Worm (Caenorhabditis elegans) whole organism, L4 larva: ENCODE measurements around the gene skr-16.
A peak's percentile ranks its signal among the peaks of the same experiment; 100 is the strongest.

Source experiments
- F10B5.3 ChIP-seq: sonication (generic microtip); optimal IDR thresholded peaks from 2 replicates; lab custom pipeline; 2016; ENCODE audit warnings: mild to moderate bottlenecking, missing genetic modification characterization, missing compliant biosample characterization
- F49E8.2 ChIP-seq: sonication (generic microtip); optimal IDR thresholded peaks from 2 replicates; lab custom pipeline; 2016; ENCODE audit warnings: missing compliant biosample characterization, mild to moderate bottlenecking, missing genetic modification characterization, borderline replicate concordance
- R02D3.7 ChIP-seq: fragments of 150-350 bp; sonication (generic microtip); optimal IDR thresholded peaks from 3 replicates; lab custom pipeline; 2014; ENCODE audit warnings: missing biosample characterization, missing genetic modification characterization
- T20F7.1 ChIP-seq: fragments of 200-800 bp; sonication (Bioruptor generic); optimal IDR thresholded peaks from 2 replicates; lab custom pipeline; 2018; ENCODE audit warnings: mild to moderate bottlenecking, missing genetic modification characterization, missing compliant biosample characterization
- Y105C5A.15 ChIP-seq: fragments of 200-800 bp; sonication (Bioruptor generic); IDR thresholded peaks from 2 replicates; pipeline ENCODE4 v1.3.6; 2022; ENCODE audit warnings: missing genetic modification characterization, missing compliant biosample characterization
- ZK546.5 ChIP-seq, 2 experiments: sonication (generic microtip); optimal IDR thresholded peaks; 2 replicates each; lab custom pipeline; 2017; ENCODE audit warnings: missing biosample characterization in 2 of 2, missing genetic modification characterization in 2 of 2
- ama-1 ChIP-seq: fragments of 150-350 bp; optimal IDR thresholded peaks from 2 replicates; lab custom pipeline; 2014; ENCODE audit warnings: inconsistent platforms, mixed read lengths
- arid-1 ChIP-seq: fragments of 200-800 bp; sonication (Bioruptor generic); conservative IDR thresholded peaks from 2 replicates; pipeline ENCODE4 v1.3.6; 2022; ENCODE audit warnings: missing genetic modification reagents, missing genetic modification characterization, missing compliant biosample characterization
- ceh-44 ChIP-seq: fragments of 200-800 bp; sonication (Bioruptor generic); IDR thresholded peaks from 2 replicates; pipeline ENCODE4 v1.3.6; 2022; ENCODE audit warnings: missing genetic modification reagents, missing genetic modification characterization, missing compliant biosample characterization
- ceh-82 ChIP-seq: sonication (generic microtip); optimal IDR thresholded peaks from 2 replicates; lab custom pipeline; 2017; ENCODE audit warnings: missing biosample characterization, missing genetic modification characterization
- cey-2 ChIP-seq: sonication (generic microtip); optimal IDR thresholded peaks from 3 replicates; lab custom pipeline; 2017; ENCODE audit warnings: missing genetic modification characterization, mild to moderate bottlenecking, missing compliant biosample characterization, antibody characterized with exemption, borderline replicate concordance; ENCODE audit not compliant: insufficient read depth
- daf-12 ChIP-seq: fragments of 150-350 bp; optimal IDR thresholded peaks from 2 replicates; lab custom pipeline; 2014; ENCODE audit warnings: missing biosample characterization, missing genetic modification reagents, missing genetic modification characterization
- daf-16 ChIP-seq, 3 experiments: sonication (generic microtip); optimal IDR thresholded peaks; 2 replicates each; lab custom pipeline; 2016 to 2017; ENCODE audit warnings: missing genetic modification characterization in 3 of 3, missing genetic modification reagents in 3 of 3, mild to moderate bottlenecking in 2 of 3, missing compliant biosample characterization in 2 of 3, missing biosample characterization in 1 of 3, moderate library complexity in 1 of 3
- daf-8 ChIP-seq: fragments of 200-800 bp; sonication (Bioruptor generic); IDR thresholded peaks from 2 replicates; pipeline ENCODE4 v1.3.6; 2022; ENCODE audit warnings: missing genetic modification characterization, missing compliant biosample characterization
- dmd-6 ChIP-seq: fragments of 200-800 bp; sonication (Bioruptor generic); IDR thresholded peaks from 2 replicates; pipeline ENCODE4 v1.3.6; 2022; ENCODE audit warnings: missing genetic modification reagents, missing genetic modification characterization, missing compliant biosample characterization
- dmd-8 ChIP-seq: fragments of 200-800 bp; sonication (Bioruptor generic); IDR thresholded peaks from 2 replicates; pipeline ENCODE4 v1.3.6; 2022; ENCODE audit warnings: missing genetic modification characterization, missing compliant biosample characterization
- dve-1 ChIP-seq: sonication (generic microtip); optimal IDR thresholded peaks from 2 replicates; lab custom pipeline; 2017; ENCODE audit warnings: antibody characterized with exemption, mild to moderate bottlenecking, missing genetic modification characterization, missing compliant biosample characterization; ENCODE audit not compliant: insufficient read depth
- egl-27 ChIP-seq: sonication (generic microtip); optimal IDR thresholded peaks from 3 replicates; lab custom pipeline; 2017; ENCODE audit warnings: missing biosample characterization, missing genetic modification reagents, missing genetic modification characterization
- egl-43 ChIP-seq: fragments of 200-800 bp; sonication (Bioruptor generic); IDR thresholded peaks from 2 replicates; pipeline ENCODE4 v1.3.6; 2022; ENCODE audit warnings: missing genetic modification reagents, missing genetic modification characterization, missing compliant biosample characterization
- fos-1 ChIP-seq: fragments of 150-350 bp; optimal IDR thresholded peaks from 2 replicates; lab custom pipeline; 2014; ENCODE audit warnings: missing biosample characterization, missing genetic modification characterization
- hif-1 ChIP-seq, 2 experiments: sonication (generic microtip); optimal IDR thresholded peaks; 2 replicates each; lab custom pipeline; 2016 to 2017; ENCODE audit warnings: missing compliant biosample characterization in 2 of 2, missing genetic modification characterization in 2 of 2, missing genetic modification reagents in 2 of 2, missing genotype in 2 of 2, mild to moderate bottlenecking in 1 of 2
- hlh-11 ChIP-seq: fragments of 200-800 bp; sonication (Bioruptor generic); optimal IDR thresholded peaks from 2 replicates; lab custom pipeline; 2018; ENCODE audit warnings: mild to moderate bottlenecking, missing genetic modification characterization, missing compliant biosample characterization
- hlh-30 ChIP-seq: sonication (generic microtip); optimal IDR thresholded peaks from 2 replicates; lab custom pipeline; 2017; ENCODE audit warnings: antibody characterized with exemption, mild to moderate bottlenecking, missing genetic modification characterization, missing compliant biosample characterization; ENCODE audit not compliant: insufficient read depth
- jun-1 ChIP-seq: fragments of 150-350 bp; optimal IDR thresholded peaks from 2 replicates; lab custom pipeline; 2014; ENCODE audit warnings: missing biosample characterization, missing genetic modification reagents, missing genetic modification characterization
- lsy-2 ChIP-seq, 2 experiments: fragments of 150-350 bp in 1 of 2; sonication (generic microtip) in 1 of 2; optimal IDR thresholded peaks; 2 replicates each; lab custom pipeline; 2014 to 2017; ENCODE audit warnings: missing biosample characterization in 2 of 2, missing genetic modification characterization in 2 of 2
- madf-9 ChIP-seq: fragments of 200-800 bp; sonication (Bioruptor generic); conservative IDR thresholded peaks from 2 replicates; pipeline ENCODE4 v1.3.6; 2022; ENCODE audit warnings: missing genetic modification reagents, missing genetic modification characterization, missing compliant biosample characterization
- mdt-29 ChIP-seq: fragments of 200-800 bp; sonication (Bioruptor generic); IDR thresholded peaks from 2 replicates; pipeline ENCODE4 v1.3.6; 2022; ENCODE audit warnings: missing genetic modification reagents, missing genetic modification characterization, missing compliant biosample characterization
- mep-1 ChIP-seq: fragments of 150-350 bp; sonication (generic microtip); optimal IDR thresholded peaks from 3 replicates; lab custom pipeline; 2014; ENCODE audit warnings: missing biosample characterization, missing genetic modification characterization
- mes-2 ChIP-seq: sonication (generic microtip); optimal IDR thresholded peaks from 2 replicates; lab custom pipeline; 2016; ENCODE audit warnings: missing genotype, mild to moderate bottlenecking, missing genetic modification characterization, missing compliant biosample characterization; ENCODE audit not compliant: poor library complexity, severe bottlenecking
- nhr-102 ChIP-seq: sonication (generic microtip); optimal IDR thresholded peaks from 2 replicates; lab custom pipeline; 2016; ENCODE audit warnings: mild to moderate bottlenecking, missing genetic modification characterization, moderate library complexity, missing compliant biosample characterization
- nhr-11 ChIP-seq: fragments of 150-350 bp; optimal IDR thresholded peaks from 2 replicates; lab custom pipeline; 2014; ENCODE audit warnings: missing biosample characterization, missing genetic modification characterization
- nhr-28 ChIP-seq: fragments of 150-350 bp; optimal IDR thresholded peaks from 2 replicates; lab custom pipeline; 2014; ENCODE audit warnings: missing biosample characterization, missing genetic modification characterization
- nhr-48 ChIP-seq: sonication (generic microtip); optimal IDR thresholded peaks from 2 replicates; lab custom pipeline; 2016; ENCODE audit warnings: mild to moderate bottlenecking, missing genetic modification characterization, missing compliant biosample characterization
- nhr-76 ChIP-seq: fragments of 150-350 bp; optimal IDR thresholded peaks from 2 replicates; lab custom pipeline; 2014; ENCODE audit warnings: missing biosample characterization, missing genetic modification characterization
- php-3 ChIP-seq: fragments of 200-800 bp; sonication (Bioruptor generic); IDR thresholded peaks from 2 replicates; pipeline ENCODE4 v1.3.6; 2022; ENCODE audit warnings: missing genetic modification reagents, missing genetic modification characterization, missing compliant biosample characterization
- snpc-4 ChIP-seq: fragments of 150-350 bp; optimal IDR thresholded peaks from 2 replicates; lab custom pipeline; 2014; ENCODE audit warnings: missing biosample characterization, missing genetic modification characterization
- spr-1 ChIP-seq: sonication (generic microtip); optimal IDR thresholded peaks from 2 replicates; lab custom pipeline; 2016; ENCODE audit warnings: mild to moderate bottlenecking, missing genetic modification characterization, missing compliant biosample characterization
- tag-97 ChIP-seq: fragments of 200-800 bp; sonication (Bioruptor generic); IDR thresholded peaks from 2 replicates; pipeline ENCODE4 v1.3.6; 2022; ENCODE audit warnings: missing genetic modification characterization, missing compliant biosample characterization
- tra-1 ChIP-seq: fragments of 200-800 bp; sonication (Bioruptor generic); IDR thresholded peaks from 2 replicates; pipeline ENCODE4 v1.3.6; 2022; ENCODE audit warnings: missing genetic modification reagents, missing genetic modification characterization, missing compliant biosample characterization
- unc-39 ChIP-seq: sonication (generic microtip); optimal IDR thresholded peaks from 2 replicates; lab custom pipeline; 2017; ENCODE audit warnings: missing biosample characterization, missing genetic modification characterization
- unc-62 ChIP-seq, 3 experiments: fragments of 150-350 bp in 1 of 3; sonication (generic microtip); optimal IDR thresholded peaks in 2 of 3; peaks in 1 of 3; 1 replicate in 1 of 3; 2 replicates in 2 of 3; lab custom pipeline; 2014 to 2017; ENCODE audit warnings: missing biosample characterization in 3 of 3, missing genetic modification characterization in 3 of 3, missing genetic modification reagents in 3 of 3, missing genotype in 1 of 3
- ztf-7 ChIP-seq: fragments of 150-350 bp; optimal IDR thresholded peaks from 2 replicates; lab custom pipeline; 2014; ENCODE audit warnings: missing biosample characterization, missing genetic modification characterization

The skr-16 gene

DNA sequence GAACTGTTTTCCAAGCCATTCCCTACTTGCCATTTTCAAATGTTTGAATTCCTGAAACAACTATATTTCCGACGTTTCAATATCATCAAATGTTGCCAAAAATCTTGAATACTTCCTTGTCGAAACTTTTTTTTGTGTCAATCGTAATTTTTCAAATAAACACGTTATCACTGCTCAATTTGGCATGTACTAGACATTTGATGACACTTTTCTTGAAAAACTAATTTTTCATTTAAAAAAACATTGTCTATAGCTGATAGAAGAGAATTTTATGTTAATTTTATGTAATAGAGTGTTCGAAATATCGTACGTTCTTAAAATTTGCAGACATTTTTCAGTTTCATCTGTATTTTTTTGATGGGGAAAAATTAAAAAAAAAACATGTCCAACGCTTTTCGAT, 14.3 kb downstream of the skr-16 start:
- TF ChIP-seq madf-9 (GFP tag; lab: Robert Waterston, UW) (no peak), nhr-102 (tag; lab: Kevin White, UChicago) (peak; percentile 52), ceh-82 (no peak), ztf-7 (tag; lab: Kevin White, UChicago) (no peak), spr-1 (tag; lab: Kevin White, UChicago) (no peak), F10B5.3 (no peak), ceh-44 (GFP tag; lab: Robert Waterston, UW) (no peak), hlh-30 (tag; lab: Kevin White, UChicago) (no peak), nhr-76 (tag; lab: Kevin White, UChicago) (no peak), daf-12 (no peak), ama-1 (lab: Kevin White, UChicago) (no peak), T20F7.1 (GFP tag; lab: Kevin White, UChicago) (peak; percentile 40), dmd-6 (GFP tag; lab: Robert Waterston, UW) (peak; percentile 94), daf-16 (GFP tag; optimal IDR thresholded peaks at IDR 0.05; lab: Kevin White, UChicago) (peak in 1 of 2 experiments; percentile 49), daf-16 (tag; optimal IDR thresholded peaks at IDR 0.05; lab: Kevin White, UChicago) (peak; percentile 91), ZK546.5 (tag; optimal IDR thresholded peaks at IDR 0.05; lab: Kevin White, UChicago) (no peak), tra-1 (0 out of 2 replicates have a peak, but pooled peaks have one; percentile 49), R02D3.7 (tag; lab: Kevin White, UChicago) (no peak), cey-2 (tag; lab: Kevin White, UChicago) (no peak), hif-1 (tag; optimal IDR thresholded peaks at IDR 0.05; lab: Kevin White, UChicago) (no peak), mep-1 (tag; lab: Kevin White, UChicago) (no peak), nhr-11 (tag; lab: Kevin White, UChicago) (no peak), nhr-28 (no peak), Y105C5A.15 (GFP tag; lab: Robert Waterston, UW) (no peak), mdt-29 (GFP tag; lab: Robert Waterston, UW) (no peak), snpc-4 (no peak), egl-27 (tag; lab: Kevin White, UChicago) (no peak), jun-1 (tag; lab: Kevin White, UChicago) (no peak), arid-1 (GFP tag; lab: Robert Waterston, UW) (no peak), dmd-8 (GFP tag; lab: Robert Waterston, UW) (no peak), hlh-11 (tag; lab: Kevin White, UChicago) (peak; percentile 38), nhr-48 (tag; lab: Kevin White, UChicago) (peak; percentile 54), unc-62 (GFP tag; optimal IDR thresholded peaks at IDR 0.05 in 1 of 2; lab: Kevin White, UChicago) (peak in 1 of 2 experiments; percentile 4), unc-62 (tag; optimal IDR thresholded peaks at IDR 0.05; lab: Kevin White, UChicago) (no peak), egl-43 (no peak), F49E8.2 (tag; lab: Kevin White, UChicago) (no peak), dve-1 (tag; lab: Kevin White, UChicago) (peak; percentile 60), fos-1 (tag; lab: Kevin White, UChicago) (no peak), php-3 (peak; percentile 54; the same call in 1 of the 2 replicates), daf-8 (GFP tag; lab: Robert Waterston, UW) (no peak), mes-2 (tag; lab: Kevin White, UChicago) (no peak), lsy-2 (tag; optimal IDR thresholded peaks at IDR 0.05; lab: Kevin White, UChicago) (no peak), tag-97 (GFP tag; lab: Robert Waterston, UW) (no peak), unc-39 (tag; lab: Kevin White, UChicago) (no peak)
